Fruit fly (Drosophila melanogaster): ENCODE data around the gene Mitofilin.

Gene Mitofilin

DNA sequence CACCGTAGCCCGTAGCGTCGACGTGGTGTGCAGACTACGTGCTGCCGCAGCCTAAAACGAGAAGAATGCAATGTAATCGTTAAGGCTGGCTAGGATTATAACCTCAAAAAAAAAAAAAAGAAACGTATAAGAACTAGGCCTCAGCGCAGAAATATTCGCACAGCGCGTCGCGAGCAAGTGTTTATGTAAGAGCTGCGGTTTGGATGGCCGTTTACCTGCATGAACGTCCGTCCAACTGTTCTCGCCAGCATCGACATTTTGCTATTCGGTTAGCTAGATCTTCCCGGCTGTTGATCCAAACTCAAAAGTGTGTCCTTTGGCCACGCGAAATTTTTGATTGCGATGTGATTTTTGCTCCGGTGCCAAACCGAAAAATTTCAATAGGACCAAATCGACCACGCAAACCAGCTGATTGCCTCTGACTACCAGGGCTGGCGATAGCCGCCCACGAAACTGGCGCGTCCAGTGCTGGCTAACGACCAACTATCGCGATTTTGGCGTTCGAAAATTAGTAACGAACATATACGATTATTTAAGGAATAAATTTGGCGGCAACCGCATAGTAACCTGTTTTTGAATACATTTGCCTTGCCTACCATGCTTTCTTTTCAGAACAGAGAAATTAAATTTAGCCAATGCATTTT, 4.2 kb downstream of the Mitofilin start, which contains the start of gene Idh3b (continued):
- TF ChIP-seq CG3065 (GFP tag; optimal IDR thresholded peaks at IDR 0.05): peak; percentile 55
- TF ChIP-seq Dip3 (GFP tag; optimal IDR thresholded peaks at IDR 0.05): peak; percentile 75
- no peak for TF ChIP-seq ATbp (GFP tag; optimal IDR thresholded peaks at IDR 0.05)
- TF ChIP-seq tap (tag; optimal IDR thresholded peaks at IDR 0.05): no peak
- peak; percentile 91 for TF ChIP-seq CG1603 (tag; optimal IDR thresholded peaks at IDR 0.05)
- TF ChIP-seq CG9609 (GFP tag; optimal IDR thresholded peaks at IDR 0.05): peak; percentile 57
- TF ChIP-seq CG1792 (GFP tag; optimal IDR thresholded peaks at IDR 0.05): peak; percentile 51
- peak; percentile 93 for TF ChIP-seq Scr (GFP tag; IDR thresholded peaks at IDR 0.05; ENCODE audit: partially characterized antibody)
- TF ChIP-seq CG14860 (GFP tag; IDR thresholded peaks at IDR 0.05; ENCODE audit: partially characterized antibody): peak; percentile 75
- no peak for TF ChIP-seq ham (GFP tag; IDR thresholded peaks at IDR 0.05)
- TF ChIP-seq ato (GFP tag; IDR thresholded peaks at IDR 0.05; ENCODE audit: partially characterized antibody): peak; percentile 88
- peak; percentile 37 for TF ChIP-seq fu2 (GFP tag; optimal IDR thresholded peaks at IDR 0.05)
- TF ChIP-seq ewg (GFP tag; optimal IDR thresholded peaks at IDR 0.05): no peak
- no peak for TF ChIP-seq Optix (GFP tag; IDR thresholded peaks at IDR 0.05)
- peak; percentile 74 for TF ChIP-seq chn (GFP tag; optimal IDR thresholded peaks at IDR 0.05)
- TF ChIP-seq Dfd (GFP tag; optimal IDR thresholded peaks at IDR 0.05): no peak
- peak; percentile 59 for TF ChIP-seq CG1647 (GFP tag; optimal IDR thresholded peaks at IDR 0.05)
- no peak for TF ChIP-seq Oaz (GFP tag; IDR thresholded peaks at IDR 0.05)
- TF ChIP-seq vfl (GFP tag; optimal IDR thresholded peaks at IDR 0.05): peak; percentile 76
- TF ChIP-seq chm (GFP tag; IDR thresholded peaks at IDR 0.05): no peak
- TF ChIP-seq CG10366 (GFP tag; IDR thresholded peaks at IDR 0.05): no peak; the same call in 1 of the 2 replicates
- peak; percentile 15; the same call in 1 of the 2 replicates for TF ChIP-seq CG10959 (GFP tag; IDR thresholded peaks at IDR 0.05)
- peak; percentile 43; the same call in 1 of the 2 replicates for TF ChIP-seq ara (GFP tag; IDR thresholded peaks at IDR 0.05)
- TF ChIP-seq CG7928 (GFP tag; optimal IDR thresholded peaks at IDR 0.05): peak; percentile 98
- peak; percentile 30 for TF ChIP-seq ERR (GFP tag; optimal IDR thresholded peaks at IDR 0.05)
- TF ChIP-seq bigmax (GFP tag; optimal IDR thresholded peaks at IDR 0.05): peak; percentile 39
- peak; percentile 76 for TF ChIP-seq CG33213 (GFP tag; optimal IDR thresholded peaks at IDR 0.05)
- peak; percentile 65 for TF ChIP-seq tin (GFP tag; optimal IDR thresholded peaks at IDR 0.05)
- peak; percentile 32 for TF ChIP-seq trh (GFP tag; optimal IDR thresholded peaks at IDR 0.05)
- TF ChIP-seq CG6254 (GFP tag; optimal IDR thresholded peaks at IDR 0.05): no peak
- peak; percentile 94 for TF ChIP-seq zen2 (GFP tag; IDR thresholded peaks at IDR 0.05; ENCODE audit: partially characterized antibody)
- TF ChIP-seq CG11398 (GFP tag; optimal IDR thresholded peaks at IDR 0.05): peak; percentile 48
- peak; percentile 48 for TF ChIP-seq pb (GFP tag; optimal IDR thresholded peaks at IDR 0.05)
- TF ChIP-seq exex (tag; optimal IDR thresholded peaks at IDR 0.05): peak; percentile 25
- TF ChIP-seq Xbp1 (GFP tag; optimal IDR thresholded peaks at IDR 0.05): peak; percentile 76
- peak; percentile 27 for TF ChIP-seq CG18476 (GFP tag; optimal IDR thresholded peaks at IDR 0.05)
- TF ChIP-seq nom (GFP tag; optimal IDR thresholded peaks at IDR 0.05): peak; percentile 58
- peak; percentile 61 for TF ChIP-seq CG12744 (GFP tag; optimal IDR thresholded peaks at IDR 0.05)
- TF ChIP-seq corto (GFP tag; optimal IDR thresholded peaks at IDR 0.05): no peak
- TF ChIP-seq Adf1 (GFP tag; IDR thresholded peaks at IDR 0.05): peak; percentile 39
- peak; percentile 86 for TF ChIP-seq vnd (GFP tag; IDR thresholded peaks at IDR 0.05; ENCODE audit: partially characterized antibody)
- TF ChIP-seq CG2678 (tag; optimal IDR thresholded peaks at IDR 0.05): no peak
- TF ChIP-seq CG13296 (GFP tag; optimal IDR thresholded peaks at IDR 0.05): peak; percentile 21
- TF ChIP-seq CG11093 (GFP tag; IDR thresholded peaks at IDR 0.05): peak; percentile 38; the same call in 1 of the 3 replicates
- peak; percentile 94 for TF ChIP-seq BEAF-32 (GFP tag; optimal IDR thresholded peaks at IDR 0.05)
- no peak for TF ChIP-seq H2.0 (GFP tag; IDR thresholded peaks at IDR 0.05)
- TF ChIP-seq CG16813 (GFP tag; IDR thresholded peaks at IDR 0.05; ENCODE audit: partially characterized antibody): peak; percentile 92
- TF ChIP-seq CG11085 (GFP tag; IDR thresholded peaks at IDR 0.05): no peak; the same call in 1 of the 2 replicates
- TF ChIP-seq Jarid2 (GFP tag; optimal IDR thresholded peaks at IDR 0.05): peak; percentile 60

Measured in whole organism, embryonic.